Fruit fly (Drosophila melanogaster) whole organism, wandering third instar larva: ENCODE measurements around the gene CG8475.

Source experiments
- CG9705 ChIP-seq: fragments of 200-800 bp; sonication (Bioruptor generic); optimal IDR thresholded peaks from 2 replicates; lab custom pipeline; 2018; ENCODE audit warnings: missing biosample characterization, mild to moderate bottlenecking, missing genetic modification characterization
- Hnf4 ChIP-seq: fragments of 200-800 bp; sonication (Bioruptor generic); optimal IDR thresholded peaks from 2 replicates; lab custom pipeline; 2016; ENCODE audit warnings: missing biosample characterization, mild to moderate bottlenecking, missing genetic modification characterization
- Hr78 ChIP-seq: fragments of >200 bp; optimal IDR thresholded peaks from 2 replicates; lab custom pipeline; 2017; ENCODE audit warnings: missing biosample characterization, missing genetic modification characterization
- Jra ChIP-seq: sonication (Bioruptor generic); optimal IDR thresholded peaks from 2 replicates; lab custom pipeline; 2016; ENCODE audit warnings: missing biosample characterization, missing genetic modification characterization
- OdsH ChIP-seq: fragments of 200-800 bp; sonication (Bioruptor generic); optimal IDR thresholded peaks from 2 replicates; lab custom pipeline; 2016; ENCODE audit warnings: missing biosample characterization, mild to moderate bottlenecking, missing genetic modification characterization
- Rel ChIP-seq, 2 experiments: fragments of 200-800 bp; sonication (Bioruptor generic) in 1 of 2; optimal IDR thresholded peaks; 2 replicates in 1 of 2; 3 replicates in 1 of 2; lab custom pipeline; 2016 to 2019; ENCODE audit warnings: mild to moderate bottlenecking in 2 of 2, missing biosample characterization in 2 of 2, missing genetic modification characterization in 2 of 2, moderate library complexity in 1 of 2
- br ChIP-seq: fragments of 200-800 bp; sonication (Bioruptor generic); optimal IDR thresholded peaks from 2 replicates; lab custom pipeline; 2016; ENCODE audit warnings: missing biosample characterization, missing genetic modification characterization
- fru ChIP-seq: fragments of 200-800 bp; sonication (Bioruptor generic); optimal IDR thresholded peaks from 3 replicates; lab custom pipeline; 2016; ENCODE audit warnings: missing biosample characterization, mild to moderate bottlenecking, missing genetic modification characterization
- h ChIP-seq: fragments of 200-800 bp; sonication (Bioruptor generic); optimal IDR thresholded peaks from 3 replicates; lab custom pipeline; 2016; ENCODE audit warnings: missing biosample characterization, mild to moderate bottlenecking, missing genetic modification characterization
- lola ChIP-seq: fragments of >200 bp; optimal IDR thresholded peaks from 2 replicates; lab custom pipeline; 2017; ENCODE audit warnings: missing biosample characterization, missing genetic modification characterization
- psq ChIP-seq: fragments of 200-800 bp; sonication (Bioruptor generic); optimal IDR thresholded peaks from 3 replicates; lab custom pipeline; 2017; ENCODE audit warnings: missing biosample characterization, mild to moderate bottlenecking, missing genetic modification characterization, moderate library complexity
- rgr ChIP-seq: fragments of 200-800 bp; sonication (Bioruptor generic); optimal IDR thresholded peaks from 3 replicates; lab custom pipeline; 2016; ENCODE audit warnings: missing biosample characterization, mild to moderate bottlenecking, missing genetic modification characterization

DNA sequence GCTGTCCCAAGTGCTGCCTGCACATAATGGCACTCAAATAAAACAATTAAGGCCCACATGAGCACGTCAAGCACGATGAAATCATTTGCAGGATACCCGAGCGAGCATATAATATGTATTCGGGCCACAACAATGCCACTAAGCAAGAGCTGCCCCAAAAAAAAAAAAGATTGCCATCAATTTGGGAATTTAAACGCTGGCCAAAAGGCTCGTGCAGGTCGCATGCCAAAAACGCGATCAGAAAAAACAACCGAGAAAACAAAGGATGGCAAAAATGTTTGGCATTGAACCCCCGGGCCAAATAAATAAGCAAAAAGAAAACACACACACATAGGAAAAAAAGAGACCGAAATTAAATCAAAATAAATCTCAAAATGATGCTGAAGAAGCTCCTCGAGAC is 54.0 kb downstream of the CG8475 start:
- TF ChIP-seq Hnf4 (GFP tag; lab: Kevin White, UChicago) = no peak
- TF ChIP-seq lola (GFP tag; lab: Kevin White, UChicago) = no peak
- no peak for TF ChIP-seq fru (GFP tag; lab: Kevin White, UChicago)
- no peak for TF ChIP-seq CG9705
- TF ChIP-seq psq (GFP tag; lab: Kevin White, UChicago) = peak; percentile 13
- TF ChIP-seq rgr (GFP tag; lab: Kevin White, UChicago) = no peak
- TF ChIP-seq Jra (GFP tag; lab: Kevin White, UChicago) = no peak
- TF ChIP-seq OdsH = no peak
- no peak for TF ChIP-seq br (GFP tag; lab: Kevin White, UChicago)
- peak; percentile 78 for TF ChIP-seq Rel (GFP tag; optimal IDR thresholded peaks at IDR 0.05; lab: Kevin White, UChicago)
- TF ChIP-seq Rel (tag; optimal IDR thresholded peaks at IDR 0.05; lab: Kevin White, UChicago) = no peak
- no peak for TF ChIP-seq Hr78 (GFP tag; lab: Kevin White, UChicago)
- TF ChIP-seq h (GFP tag; lab: Kevin White, UChicago) = no peak
